Worm (Caenorhabditis elegans) whole organism, L1 larva: Measurements from ENCODE around the gene ZK402.5.
A peak's percentile ranks its signal among the peaks of the same experiment; 100 is the strongest.

Experiments used
- C04F5.9 ChIP-seq: sonication (generic microtip); optimal IDR thresholded peaks from 2 replicates; lab custom pipeline; 2016; ENCODE audit warnings: missing genetic modification characterization, missing compliant biosample characterization
- C34B4.2 ChIP-seq: sonication (generic microtip); optimal IDR thresholded peaks from 2 replicates; lab custom pipeline; 2017; ENCODE audit warnings: mild to moderate bottlenecking, missing genetic modification characterization, missing compliant biosample characterization
- F16B12.6 ChIP-seq: fragments of 150-350 bp; optimal IDR thresholded peaks from 2 replicates; lab custom pipeline; 2014; ENCODE audit warnings: missing biosample characterization, missing genetic modification characterization
- Y116A8C.19 ChIP-seq: sonication (generic microtip); optimal IDR thresholded peaks from 2 replicates; lab custom pipeline; 2016; ENCODE audit warnings: missing compliant biosample characterization, missing genetic modification characterization, borderline replicate concordance
- aha-1 ChIP-seq: fragments of 150-350 bp; optimal IDR thresholded peaks from 2 replicates; lab custom pipeline; 2014; ENCODE audit warnings: missing biosample characterization, missing genetic modification characterization
- alr-1 ChIP-seq: fragments of 200-800 bp; sonication (Bioruptor generic); optimal IDR thresholded peaks from 2 replicates; lab custom pipeline; 2018; ENCODE audit warnings: borderline replicate concordance, mild to moderate bottlenecking, missing genetic modification characterization, missing compliant biosample characterization
- aly-2 ChIP-seq: fragments of 150-350 bp; optimal IDR thresholded peaks from 2 replicates; lab custom pipeline; 2014; ENCODE audit warnings: missing biosample characterization, missing genetic modification characterization
- ceh-63 ChIP-seq: fragments of 200-800 bp; sonication (Bioruptor generic); optimal IDR thresholded peaks from 2 replicates; lab custom pipeline; 2018; ENCODE audit warnings: mild to moderate bottlenecking, missing genetic modification characterization, missing compliant biosample characterization
- ceh-90 ChIP-seq: sonication (generic microtip); optimal IDR thresholded peaks from 2 replicates; lab custom pipeline; 2016; ENCODE audit warnings: missing genetic modification characterization, missing compliant biosample characterization
- ces-1 ChIP-seq: fragments of 150-350 bp; optimal IDR thresholded peaks from 2 replicates; lab custom pipeline; 2014; ENCODE audit warnings: missing biosample characterization, missing genetic modification reagents, missing genetic modification characterization
- dpl-1 ChIP-seq, 3 experiments: fragments of 150-350 bp in 2 of 3; sonication (generic microtip) in 1 of 3; optimal IDR thresholded peaks; 2 replicates each; lab custom pipeline; 2014 to 2017; ENCODE audit warnings: missing biosample characterization in 3 of 3, missing genetic modification characterization in 3 of 3, missing genetic modification reagents in 3 of 3
- efl-3 ChIP-seq: fragments of 200-800 bp; sonication (Bioruptor generic); optimal IDR thresholded peaks from 2 replicates; lab custom pipeline; 2018; ENCODE audit warnings: mild to moderate bottlenecking, missing genetic modification characterization, missing compliant biosample characterization
- egl-13 ChIP-seq: sonication (generic microtip); optimal IDR thresholded peaks from 2 replicates; lab custom pipeline; 2016; ENCODE audit warnings: missing genotype, missing genetic modification reagents, missing genetic modification characterization, missing compliant biosample characterization
- egl-27 ChIP-seq, 2 experiments: fragments of 150-350 bp in 1 of 2; sonication (generic microtip); optimal IDR thresholded peaks; 3 replicates each; lab custom pipeline; 2017 to 2018; ENCODE audit warnings: missing biosample characterization in 2 of 2, missing genetic modification characterization in 2 of 2, missing genetic modification reagents in 2 of 2
- elt-2 ChIP-seq: sonication (generic microtip); optimal IDR thresholded peaks from 2 replicates; lab custom pipeline; 2016; ENCODE audit warnings: missing genetic modification characterization, mild to moderate bottlenecking, inconsistent platforms, missing compliant biosample characterization, missing genetic modification reagents
- elt-3 ChIP-seq, 6 experiments: fragments of 150-350 bp in 1 of 6; sonication (generic microtip); optimal IDR thresholded peaks; 2 replicates each; lab custom pipeline; 2017 to 2018; ENCODE audit warnings: missing biosample characterization in 6 of 6, missing genetic modification characterization in 6 of 6, inconsistent platforms in 1 of 6
- ets-5 ChIP-seq: fragments of 200-800 bp; sonication (Bioruptor generic); IDR thresholded peaks from 2 replicates; pipeline ENCODE4 v1.3.6; 2022; ENCODE audit warnings: missing genetic modification characterization, missing compliant biosample characterization
- fkh-4 ChIP-seq: sonication (generic microtip); optimal IDR thresholded peaks from 2 replicates; lab custom pipeline; 2016; ENCODE audit warnings: missing compliant biosample characterization, missing genetic modification characterization, borderline replicate concordance
- fkh-8 ChIP-seq: sonication (generic microtip); optimal IDR thresholded peaks from 2 replicates; lab custom pipeline; 2016; ENCODE audit warnings: mild to moderate bottlenecking, missing genetic modification characterization, missing compliant biosample characterization
- fos-1 ChIP-seq: fragments of 150-350 bp; optimal IDR thresholded peaks from 2 replicates; lab custom pipeline; 2014; ENCODE audit warnings: missing biosample characterization, missing genetic modification characterization
- grh-1 ChIP-seq: fragments of 200-800 bp; sonication (Bioruptor generic); IDR thresholded peaks from 2 replicates; pipeline ENCODE4 v1.3.6; 2022; ENCODE audit warnings: missing genetic modification reagents, missing genetic modification characterization, missing compliant biosample characterization
- hlh-17 ChIP-seq: fragments of 200-800 bp; sonication (Bioruptor generic); optimal IDR thresholded peaks from 2 replicates; lab custom pipeline; 2018; ENCODE audit warnings: missing genetic modification characterization, mild to moderate bottlenecking, missing compliant biosample characterization, moderate library complexity, borderline replicate concordance
- hpl-2 ChIP-seq: fragments of 150-350 bp; optimal IDR thresholded peaks from 2 replicates; lab custom pipeline; 2014; ENCODE audit warnings: missing biosample characterization, missing genetic modification reagents, missing genetic modification characterization
- irx-1 ChIP-seq: sonication (generic microtip); optimal IDR thresholded peaks from 2 replicates; lab custom pipeline; 2016; ENCODE audit warnings: missing genetic modification characterization, missing compliant biosample characterization
- jun-1 ChIP-seq: fragments of 150-350 bp; optimal IDR thresholded peaks from 2 replicates; lab custom pipeline; 2014; ENCODE audit warnings: missing biosample characterization, missing genetic modification reagents, missing genetic modification characterization
- lin-13 ChIP-seq: fragments of 150-350 bp; optimal IDR thresholded peaks from 2 replicates; lab custom pipeline; 2014; ENCODE audit warnings: missing biosample characterization, missing genetic modification reagents, missing genetic modification characterization
- lin-14 ChIP-seq: fragments of 200-800 bp; sonication (Bioruptor generic); optimal IDR thresholded peaks from 2 replicates; lab custom pipeline; 2018; ENCODE audit warnings: mild to moderate bottlenecking, missing genetic modification characterization, moderate library complexity, missing compliant biosample characterization
- lin-15B ChIP-seq: fragments of 150-350 bp; sonication (generic microtip); optimal IDR thresholded peaks from 3 replicates; lab custom pipeline; 2014; ENCODE audit warnings: missing biosample characterization, missing genetic modification characterization
- mab-9 ChIP-seq: fragments of 200-800 bp; sonication (Bioruptor generic); IDR thresholded peaks from 2 replicates; pipeline ENCODE4 v1.3.6; 2022; ENCODE audit warnings: missing genetic modification reagents, missing genetic modification characterization, missing compliant biosample characterization
- mdl-1 ChIP-seq, 2 experiments: fragments of 150-350 bp; optimal IDR thresholded peaks; 2 replicates each; lab custom pipeline; 2014 to 2017; ENCODE audit warnings: missing biosample characterization in 2 of 2, missing genetic modification characterization in 2 of 2, inconsistent platforms in 1 of 2
- mef-2 ChIP-seq: fragments of 150-350 bp; optimal IDR thresholded peaks from 2 replicates; lab custom pipeline; 2014; ENCODE audit warnings: missing biosample characterization, missing genetic modification characterization
- nhr-12 ChIP-seq: sonication (generic microtip); optimal IDR thresholded peaks from 2 replicates; lab custom pipeline; 2017; ENCODE audit warnings: missing biosample characterization, missing genetic modification characterization
- nhr-20 ChIP-seq: sonication (generic microtip); optimal IDR thresholded peaks from 2 replicates; lab custom pipeline; 2016; ENCODE audit warnings: mild to moderate bottlenecking, missing genetic modification characterization, missing compliant biosample characterization
- nhr-47 ChIP-seq: sonication (generic microtip); optimal IDR thresholded peaks from 2 replicates; lab custom pipeline; 2016; ENCODE audit warnings: mild to moderate bottlenecking, missing genetic modification characterization, moderate library complexity, missing compliant biosample characterization
- nhr-76 ChIP-seq: sonication (generic microtip); optimal IDR thresholded peaks from 2 replicates; lab custom pipeline; 2017; ENCODE audit warnings: missing biosample characterization, missing genetic modification characterization
- nhr-77 ChIP-seq: fragments of 150-350 bp; optimal IDR thresholded peaks from 2 replicates; lab custom pipeline; 2014; ENCODE audit warnings: missing biosample characterization, missing genetic modification characterization
- nhr-84 ChIP-seq: sonication (generic microtip); optimal IDR thresholded peaks from 2 replicates; lab custom pipeline; 2017; ENCODE audit warnings: missing biosample characterization, missing genetic modification characterization
- pag-3 ChIP-seq: sonication (generic microtip); optimal IDR thresholded peaks from 2 replicates; lab custom pipeline; 2017; ENCODE audit warnings: missing genetic modification characterization, mild to moderate bottlenecking, missing compliant biosample characterization, antibody characterized with exemption, borderline replicate concordance; ENCODE audit not compliant: insufficient read depth
- pax-3 ChIP-seq: fragments of 200-800 bp; sonication (Bioruptor generic); optimal IDR thresholded peaks from 2 replicates; lab custom pipeline; 2018; ENCODE audit warnings: mild to moderate bottlenecking, missing genetic modification characterization, moderate library complexity, missing compliant biosample characterization
- pqm-1 ChIP-seq: sonication (generic microtip); optimal IDR thresholded peaks from 3 replicates; lab custom pipeline; 2017; ENCODE audit warnings: missing biosample characterization, missing genetic modification characterization
- skn-1 ChIP-seq: fragments of 150-350 bp; optimal IDR thresholded peaks from 2 replicates; lab custom pipeline; 2014; ENCODE audit warnings: missing biosample characterization, missing genetic modification characterization
- snu-23 ChIP-seq: sonication (generic microtip); optimal IDR thresholded peaks from 2 replicates; lab custom pipeline; 2016; ENCODE audit warnings: missing genetic modification characterization, missing compliant biosample characterization
- sox-4 ChIP-seq: sonication (generic microtip); optimal IDR thresholded peaks from 2 replicates; lab custom pipeline; 2016; ENCODE audit warnings: missing genetic modification characterization, missing compliant biosample characterization
- sptf-1 ChIP-seq: fragments of 150-350 bp; optimal IDR thresholded peaks from 2 replicates; lab custom pipeline; 2014; ENCODE audit warnings: missing biosample characterization, missing genetic modification characterization
- swsn-7 ChIP-seq: sonication (generic microtip); optimal IDR thresholded peaks from 2 replicates; lab custom pipeline; 2016; ENCODE audit warnings: missing genetic modification characterization, missing compliant biosample characterization
- tbx-2 ChIP-seq: sonication (generic microtip); optimal IDR thresholded peaks from 2 replicates; lab custom pipeline; 2016; ENCODE audit warnings: missing genetic modification characterization, missing compliant biosample characterization
- unc-130 ChIP-seq: fragments of 150-350 bp; optimal IDR thresholded peaks from 2 replicates; lab custom pipeline; 2017; ENCODE audit warnings: missing biosample characterization, missing genetic modification characterization, inconsistent platforms
- unc-62 ChIP-seq: fragments of 150-350 bp; optimal IDR thresholded peaks from 2 replicates; lab custom pipeline; 2014; ENCODE audit warnings: missing biosample characterization, missing genetic modification reagents, missing genetic modification characterization
- unc-98 ChIP-seq: fragments of 200-800 bp; sonication (Bioruptor generic); IDR thresholded peaks from 2 replicates; pipeline ENCODE4 v1.3.6; 2022; ENCODE audit warnings: missing genetic modification characterization, missing compliant biosample characterization
- xbp-1 ChIP-seq: sonication (generic microtip); optimal IDR thresholded peaks from 2 replicates; lab custom pipeline; 2016; ENCODE audit warnings: missing genetic modification characterization, missing compliant biosample characterization
- zag-1 ChIP-seq: fragments of 150-350 bp; optimal IDR thresholded peaks from 2 replicates; lab custom pipeline; 2014; ENCODE audit warnings: missing biosample characterization, missing genetic modification characterization
- zip-4 ChIP-seq: fragments of 200-800 bp; sonication (Bioruptor generic); optimal IDR thresholded peaks from 2 replicates; lab custom pipeline; 2018; ENCODE audit warnings: mild to moderate bottlenecking, missing genetic modification characterization, moderate library complexity, missing compliant biosample characterization

The ZK402.5 gene

ce11 chrX:1446593-1447141 is 45.5 kb upstream of the ZK402.5 start, which contains the start of gene zfp-3 (continued):
- TF ChIP-seq Y116A8C.19 (tag; lab: Kevin White, UChicago) (no peak), nhr-12 (tag; lab: Kevin White, UChicago) (peak; percentile 5), alr-1 (tag; lab: Kevin White, UChicago) (no peak), jun-1 (tag; lab: Kevin White, UChicago) (peak; percentile 96), lin-14 (GFP tag; lab: Kevin White, UChicago) (peak; percentile 99), dpl-1 (GFP tag; optimal IDR thresholded peaks at IDR 0.05; lab: Kevin White, UChicago) (peak; percentile 72 to 77 (median 73)), skn-1 (tag; lab: Kevin White, UChicago) (peak; percentile 99), ces-1 (GFP tag; lab: Kevin White, UChicago) (peak; percentile 16), C34B4.2 (tag; lab: Kevin White, UChicago) (no peak), hpl-2 (GFP tag; lab: Kevin White, UChicago) (peak; percentile 81), nhr-20 (tag; lab: Kevin White, UChicago) (peak; percentile 99), mef-2 (tag; lab: Kevin White, UChicago) (peak; percentile 78), xbp-1 (tag; lab: Kevin White, UChicago) (peak; percentile 96), hlh-17 (GFP tag; lab: Kevin White, UChicago) (no peak), nhr-76 (tag; lab: Kevin White, UChicago) (no peak), grh-1 (GFP tag; lab: Robert Waterston, UW) (peak; percentile 91), pqm-1 (peak; percentile 54), aly-2 (tag; lab: Kevin White, UChicago) (peak; percentile 89), fos-1 (tag; lab: Kevin White, UChicago) (peak; percentile 95), zip-4 (GFP tag; lab: Kevin White, UChicago) (peak; percentile 89), pax-3 (tag; lab: Kevin White, UChicago) (peak; percentile 92), elt-3 (tag; optimal IDR thresholded peaks at IDR 0.05; lab: Kevin White, UChicago) (peak in 3 of 6 experiments; percentile 26 to 88 (median 82)), ets-5 (GFP tag; lab: Robert Waterston, UW) (no peak), snu-23 (GFP tag; lab: Kevin White, UChicago) (peak; percentile 99), irx-1 (tag; lab: Kevin White, UChicago) (peak; percentile 88), mdl-1 (tag; optimal IDR thresholded peaks at IDR 0.05; lab: Kevin White, UChicago) (peak; percentile 87 to 98), nhr-47 (tag; lab: Kevin White, UChicago) (peak; percentile 97), sptf-1 (tag; lab: Kevin White, UChicago) (no peak), F16B12.6 (tag; lab: Kevin White, UChicago) (peak; percentile 96), zag-1 (tag; lab: Kevin White, UChicago) (peak; percentile 42), mab-9 (GFP tag; lab: Robert Waterston, UW) (peak; percentile 87), C04F5.9 (tag; lab: Kevin White, UChicago) (peak; percentile 72), tbx-2 (tag; lab: Kevin White, UChicago) (peak; percentile 98), aha-1 (tag; lab: Kevin White, UChicago) (peak; percentile 92), elt-2 (tag; lab: Kevin White, UChicago) (peak; percentile 82), ceh-63 (GFP tag; lab: Kevin White, UChicago) (no peak), unc-98 (GFP tag; lab: Robert Waterston, UW) (peak; percentile 69), fkh-4 (tag; lab: Kevin White, UChicago) (peak; percentile 35), ceh-90 (tag; lab: Kevin White, UChicago) (no peak), unc-130 (tag; lab: Kevin White, UChicago) (peak; percentile 55), efl-3 (no peak), fkh-8 (tag; lab: Kevin White, UChicago) (peak; percentile 98), sox-4 (tag; lab: Kevin White, UChicago) (peak; percentile 85), lin-15B (tag; lab: Kevin White, UChicago) (peak; percentile 41), lin-13 (GFP tag; lab: Kevin White, UChicago) (peak; percentile 93), pag-3 (tag; lab: Kevin White, UChicago) (no peak), nhr-77 (tag; lab: Kevin White, UChicago) (peak; percentile 95), swsn-7 (tag; lab: Kevin White, UChicago) (peak; percentile 98), egl-13 (tag; lab: Kevin White, UChicago) (peak; percentile 91), unc-62 (GFP tag; lab: Kevin White, UChicago) (peak; percentile 59), egl-27 (tag; optimal IDR thresholded peaks at IDR 0.05; lab: Kevin White, UChicago) (peak; percentile 36 to 90), nhr-84 (tag; lab: Kevin White, UChicago) (no peak)
